Worm (Caenorhabditis elegans) whole organism, mixed stage, embryonic: ENCODE results near the gene hsp-43.
A peak's percentile ranks its signal among the peaks of the same experiment; 100 is the strongest.

Source experiments
- ceh-39 ChIP-seq: fragments of 150-350 bp; optimal IDR thresholded peaks from 2 replicates; lab custom pipeline; 2014; ENCODE audit warnings: missing biosample characterization, missing genetic modification characterization
- ceh-83 ChIP-seq: fragments of 200-800 bp; sonication (Bioruptor generic); optimal IDR thresholded peaks from 2 replicates; lab custom pipeline; 2018; ENCODE audit warnings: mild to moderate bottlenecking, missing genetic modification characterization, missing compliant biosample characterization
- elt-3 ChIP-seq: fragments of 150-350 bp; optimal IDR thresholded peaks from 2 replicates; lab custom pipeline; 2014; ENCODE audit warnings: missing biosample characterization, missing genetic modification characterization
- mls-2 ChIP-seq: sonication (generic microtip); optimal IDR thresholded peaks from 2 replicates; lab custom pipeline; 2016; ENCODE audit warnings: mild to moderate bottlenecking, missing genetic modification characterization, moderate library complexity, missing compliant biosample characterization
- nhr-76 ChIP-seq: sonication (generic microtip); optimal IDR thresholded peaks from 2 replicates; lab custom pipeline; 2017; ENCODE audit warnings: missing biosample characterization, missing genetic modification characterization
- snpc-4 ChIP-seq: fragments of 150-350 bp; optimal IDR thresholded peaks from 2 replicates; lab custom pipeline; 2014; ENCODE audit warnings: missing biosample characterization, missing genetic modification characterization
- unc-39 ChIP-seq: fragments of 150-350 bp; optimal IDR thresholded peaks from 2 replicates; lab custom pipeline; 2014; ENCODE audit warnings: missing biosample characterization, missing genetic modification characterization
- unc-62 ChIP-seq: fragments of 150-350 bp; optimal IDR thresholded peaks from 2 replicates; lab custom pipeline; 2014; ENCODE audit warnings: missing biosample characterization, missing genetic modification reagents, missing genetic modification characterization
- ztf-11 ChIP-seq: fragments of 150-350 bp; optimal IDR thresholded peaks from 2 replicates; lab custom pipeline; 2014; ENCODE audit warnings: missing biosample characterization, missing genetic modification characterization

DNA sequence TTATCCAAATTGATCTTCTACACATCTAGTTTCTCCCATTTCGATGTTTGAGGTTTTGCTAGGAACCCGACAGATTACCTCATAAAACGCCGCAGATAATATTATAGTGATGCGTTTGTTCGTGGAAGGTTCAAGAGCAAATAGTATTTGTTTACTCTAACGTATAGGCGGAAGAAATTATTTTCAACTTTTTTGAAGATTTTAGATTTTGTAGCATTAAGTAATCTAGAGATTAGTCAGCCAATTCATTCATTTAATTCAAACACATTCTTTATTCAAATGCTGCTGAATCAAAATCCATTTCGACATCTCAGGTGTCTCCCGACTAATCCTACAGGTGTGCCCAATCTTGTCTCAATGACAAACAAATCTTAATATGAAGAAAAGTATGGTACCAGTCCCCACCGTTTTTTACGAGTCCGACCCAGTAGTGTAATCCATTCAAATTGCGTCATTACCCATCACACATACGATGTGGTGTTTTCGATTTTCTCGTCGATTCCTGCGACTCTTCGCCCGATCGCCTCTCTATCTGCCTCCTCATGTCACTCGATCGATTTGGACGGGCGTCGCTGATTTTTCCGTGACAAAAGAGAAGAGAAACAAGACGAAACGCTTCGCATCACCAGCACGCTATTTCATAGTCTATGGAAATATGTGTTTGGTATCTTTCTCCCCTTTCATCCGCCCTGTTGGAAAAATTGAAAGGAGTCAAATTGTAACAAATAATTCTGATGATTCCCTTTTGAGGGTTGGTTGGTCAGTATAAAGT, 18.7 kb upstream of the hsp-43 start:
- TF ChIP-seq ceh-39 (tag; lab: Kevin White, UChicago) (no peak), mls-2 (tag; lab: Kevin White, UChicago) (peak; percentile 8), elt-3 (tag; lab: Kevin White, UChicago) (no peak), unc-39 (tag; lab: Kevin White, UChicago) (no peak), unc-62 (GFP tag; lab: Kevin White, UChicago) (peak; percentile 86), snpc-4 (no peak), ztf-11 (no peak), nhr-76 (tag; lab: Kevin White, UChicago) (no peak), ceh-83 (peak; percentile 45)
